Fruit fly (Drosophila melanogaster) whole organism, embryonic: ENCODE results near the gene pnt.

Experiments used
- ATbp ChIP-seq: fragments of 200-800 bp; sonication (Bioruptor generic); optimal IDR thresholded peaks from 2 replicates; lab custom pipeline; 2017; ENCODE audit warnings: missing biosample characterization, mild to moderate bottlenecking, missing genetic modification characterization, missing genetic modification reagents
- Asciz ChIP-seq: fragments of 200-800 bp; sonication (Bioruptor generic); optimal IDR thresholded peaks from 2 replicates; lab custom pipeline; 2017; ENCODE audit warnings: missing biosample characterization, mild to moderate bottlenecking, missing genetic modification characterization, missing genetic modification reagents
- CG10209 ChIP-seq: fragments of 200-800 bp; sonication (Bioruptor generic); optimal IDR thresholded peaks from 3 replicates; lab custom pipeline; 2017; ENCODE audit warnings: missing biosample characterization, mild to moderate bottlenecking, missing genetic modification characterization, missing genetic modification reagents
- CG10366 ChIP-seq: fragments of 200-800 bp; sonication (Bioruptor generic); IDR thresholded peaks from 2 replicates; pipeline ENCODE4 v1.3.6; 2022; ENCODE audit warnings: missing biosample characterization, missing genetic modification characterization
- CG11696 ChIP-seq: fragments of 200-800 bp; sonication (Bioruptor generic); IDR thresholded peaks from 2 replicates; pipeline ENCODE4 v1.3.6; 2022; ENCODE audit warnings: missing biosample characterization, missing genetic modification characterization
- CG14441 ChIP-seq: fragments of 200-800 bp; sonication (Bioruptor generic); IDR thresholded peaks from 2 replicates; pipeline ENCODE4 v1.3.6; 2022; ENCODE audit warnings: missing biosample characterization, missing genetic modification characterization
- CG14965 ChIP-seq: fragments of 200-800 bp; sonication (Bioruptor generic); optimal IDR thresholded peaks from 2 replicates; lab custom pipeline; 2016; ENCODE audit warnings: missing biosample characterization, missing genetic modification characterization, borderline replicate concordance
- CG15601 ChIP-seq: fragments of 200-800 bp; sonication (Bioruptor generic); optimal IDR thresholded peaks from 3 replicates; lab custom pipeline; 2019; ENCODE audit warnings: missing biosample characterization, mild to moderate bottlenecking, missing genetic modification characterization, moderate library complexity
- CG15696 ChIP-seq: fragments of 200-800 bp; sonication (Bioruptor generic); optimal IDR thresholded peaks from 2 replicates; lab custom pipeline; 2019; ENCODE audit warnings: missing biosample characterization, mild to moderate bottlenecking, missing genetic modification characterization, moderate library complexity
- CG18262 ChIP-seq: fragments of 200-800 bp; optimal IDR thresholded peaks from 3 replicates; lab custom pipeline; 2019; ENCODE audit warnings: missing biosample characterization, mild to moderate bottlenecking, missing genetic modification characterization, moderate library complexity
- CG18764 ChIP-seq: fragments of 200-800 bp; sonication (Bioruptor generic); optimal IDR thresholded peaks from 3 replicates; lab custom pipeline; 2016; ENCODE audit warnings: missing biosample characterization, missing genetic modification characterization
- CG2202 ChIP-seq: fragments of 200-800 bp; sonication (Bioruptor generic); optimal IDR thresholded peaks from 2 replicates; lab custom pipeline; 2018; ENCODE audit warnings: missing biosample characterization, mild to moderate bottlenecking, missing genetic modification characterization
- CG2678 ChIP-seq: fragments of 200-800 bp; sonication (Bioruptor generic); optimal IDR thresholded peaks from 3 replicates; lab custom pipeline; 2019; ENCODE audit warnings: missing biosample characterization, mild to moderate bottlenecking, missing genetic modification characterization, moderate library complexity
- CG2875 ChIP-seq: fragments of 200-800 bp; sonication (Bioruptor generic); optimal IDR thresholded peaks from 2 replicates; lab custom pipeline; 2017; ENCODE audit warnings: missing biosample characterization, mild to moderate bottlenecking, missing genetic modification characterization, missing genetic modification reagents
- CG31388 ChIP-seq: fragments of 200-800 bp; sonication (Bioruptor generic); optimal IDR thresholded peaks from 2 replicates; lab custom pipeline; 2016; ENCODE audit warnings: missing biosample characterization, missing genetic modification characterization
- CG4328 ChIP-seq: fragments of 200-800 bp; sonication (Bioruptor generic); optimal IDR thresholded peaks from 3 replicates; lab custom pipeline; 2017; ENCODE audit warnings: missing biosample characterization, missing genetic modification reagents, missing genetic modification characterization
- CG4360 ChIP-seq: fragments of 200-800 bp; sonication (Bioruptor generic); IDR thresholded peaks from 2 replicates; pipeline ENCODE4 v1.3.6; 2022; ENCODE audit warnings: missing biosample characterization, missing genetic modification characterization
- CG4707 ChIP-seq: fragments of 200-800 bp; sonication (Bioruptor generic); optimal IDR thresholded peaks from 2 replicates; lab custom pipeline; 2018; ENCODE audit warnings: missing biosample characterization, mild to moderate bottlenecking, missing genetic modification characterization, moderate library complexity
- CG5180 ChIP-seq: fragments of 200-800 bp; sonication (Bioruptor generic); optimal IDR thresholded peaks from 3 replicates; lab custom pipeline; 2017; ENCODE audit warnings: missing biosample characterization, missing genetic modification characterization, mild to moderate bottlenecking, moderate library complexity, missing genetic modification reagents
- CG7839 ChIP-seq: fragments of 200-800 bp; sonication (Bioruptor generic); optimal IDR thresholded peaks from 3 replicates; lab custom pipeline; 2018; ENCODE audit warnings: missing biosample characterization, mild to moderate bottlenecking, missing genetic modification characterization, moderate library complexity
- D19B ChIP-seq: fragments of 200-800 bp; sonication (Bioruptor generic); optimal IDR thresholded peaks from 2 replicates; lab custom pipeline; 2017; ENCODE audit warnings: missing biosample characterization, mild to moderate bottlenecking, missing genetic modification characterization
- Elba2 ChIP-seq: fragments of 200-800 bp; sonication (Bioruptor generic); optimal IDR thresholded peaks from 3 replicates; lab custom pipeline; 2016; ENCODE audit warnings: missing biosample characterization, missing genetic modification characterization
- HLHmδ ChIP-seq: fragments of 200-800 bp; sonication (Bioruptor generic); optimal IDR thresholded peaks from 2 replicates; lab custom pipeline; 2018; ENCODE audit warnings: missing biosample characterization, mild to moderate bottlenecking, missing genetic modification characterization, moderate library complexity
- Hr3 ChIP-seq: fragments of 200-800 bp; sonication (Bioruptor generic); optimal IDR thresholded peaks from 3 replicates; lab custom pipeline; 2016; ENCODE audit warnings: missing biosample characterization, missing genetic modification characterization
- Mes4 ChIP-seq: fragments of 200-800 bp; sonication (Bioruptor generic); optimal IDR thresholded peaks from 2 replicates; lab custom pipeline; 2016; ENCODE audit warnings: missing biosample characterization, missing genetic modification characterization
- Nf-YB ChIP-seq: fragments of 200-800 bp; sonication (Bioruptor generic); optimal IDR thresholded peaks from 3 replicates; lab custom pipeline; 2019; ENCODE audit warnings: missing biosample characterization, mild to moderate bottlenecking, missing genetic modification characterization, moderate library complexity
- Nf-YC ChIP-seq: fragments of 200-800 bp; optimal IDR thresholded peaks from 3 replicates; lab custom pipeline; 2019; ENCODE audit warnings: missing biosample characterization, mild to moderate bottlenecking, missing genetic modification characterization, moderate library complexity
- Sin3A ChIP-seq: fragments of >200 bp; optimal IDR thresholded peaks from 2 replicates; lab custom pipeline; 2018
- Sox100B ChIP-seq: fragments of 200-800 bp; sonication (Bioruptor generic); optimal IDR thresholded peaks from 3 replicates; lab custom pipeline; 2018; ENCODE audit warnings: missing biosample characterization, mild to moderate bottlenecking, missing genetic modification characterization
- Sox102F ChIP-seq: fragments of 200-800 bp; sonication (Bioruptor generic); optimal IDR thresholded peaks from 2 replicates; lab custom pipeline; 2018; ENCODE audit warnings: missing biosample characterization, mild to moderate bottlenecking, missing genetic modification characterization, moderate library complexity
- Ssrp ChIP-seq: fragments of 200-800 bp; sonication (Bioruptor generic); optimal IDR thresholded peaks from 2 replicates; lab custom pipeline; 2018; ENCODE audit warnings: missing biosample characterization, mild to moderate bottlenecking, missing genetic modification characterization, moderate library complexity
- Xrp1 ChIP-seq: fragments of 200-800 bp; sonication (Bioruptor generic); IDR thresholded peaks from 2 replicates; pipeline ENCODE4 v1.3.6; 2022; ENCODE audit warnings: missing biosample characterization, missing genetic modification characterization
- amos ChIP-seq: fragments of 200-800 bp; sonication (Bioruptor generic); IDR thresholded peaks from 2 replicates; pipeline ENCODE4 v1.3.6; 2022; ENCODE audit warnings: missing biosample characterization, missing genetic modification characterization; ENCODE audit not compliant: partially characterized antibody
- az2 ChIP-seq: fragments of 200-800 bp; sonication (Bioruptor generic); optimal IDR thresholded peaks from 3 replicates; lab custom pipeline; 2016; ENCODE audit warnings: missing biosample characterization, missing genetic modification characterization
- bab2 ChIP-seq: fragments of 200-800 bp; sonication (Bioruptor generic); optimal IDR thresholded peaks from 2 replicates; lab custom pipeline; 2016; ENCODE audit warnings: missing biosample characterization, missing genetic modification characterization
- fd102C ChIP-seq: fragments of 200-800 bp; sonication (Bioruptor generic); optimal IDR thresholded peaks from 2 replicates; lab custom pipeline; 2018; ENCODE audit warnings: missing biosample characterization, mild to moderate bottlenecking, missing genetic modification characterization, moderate library complexity
- fd96Cb ChIP-seq: fragments of 200-800 bp; sonication (Bioruptor generic); optimal IDR thresholded peaks from 2 replicates; lab custom pipeline; 2018; ENCODE audit warnings: missing biosample characterization, mild to moderate bottlenecking, missing genetic modification characterization, moderate library complexity
- ftz-f1 ChIP-seq: fragments of 200-800 bp; sonication (Bioruptor generic); optimal IDR thresholded peaks from 2 replicates; lab custom pipeline; 2016; ENCODE audit warnings: missing biosample characterization, missing genetic modification characterization
- gsb-n ChIP-seq: fragments of 200-800 bp; sonication (Bioruptor generic); optimal IDR thresholded peaks from 3 replicates; lab custom pipeline; 2018; ENCODE audit warnings: missing biosample characterization, mild to moderate bottlenecking, missing genetic modification characterization
- kni ChIP-seq: fragments of 200-800 bp; sonication (Bioruptor generic); optimal IDR thresholded peaks from 3 replicates; lab custom pipeline; 2017; ENCODE audit warnings: mild to moderate bottlenecking, missing biosample characterization, missing genetic modification reagents, missing genetic modification characterization
- lov ChIP-seq, 2 experiments: fragments of 200-800 bp in 1 of 2; fragments of >200 bp in 1 of 2; sonication (Bioruptor generic) in 1 of 2; IDR thresholded peaks in 1 of 2; optimal IDR thresholded peaks in 1 of 2; 2 replicates in 1 of 2; 3 replicates in 1 of 2; pipeline versions ENCODE4 v1.3.6 to Lab custom; 2017 to 2022; ENCODE audit warnings: missing biosample characterization in 1 of 2, missing genetic modification characterization in 1 of 2
- oc ChIP-seq: fragments of 200-800 bp; sonication (Bioruptor generic); optimal IDR thresholded peaks from 2 replicates; lab custom pipeline; 2018; ENCODE audit warnings: missing biosample characterization, mild to moderate bottlenecking, missing genetic modification characterization, moderate library complexity
- psq ChIP-seq: fragments of 200-800 bp; sonication (Bioruptor generic); optimal IDR thresholded peaks from 2 replicates; lab custom pipeline; 2017; ENCODE audit warnings: missing biosample characterization, missing genetic modification characterization
- pum ChIP-seq: fragments of 200-800 bp; sonication (Bioruptor generic); optimal IDR thresholded peaks from 2 replicates; lab custom pipeline; 2016; ENCODE audit warnings: missing biosample characterization, missing genetic modification characterization
- rib ChIP-seq: fragments of 200-800 bp; sonication (Bioruptor generic); IDR thresholded peaks from 2 replicates; pipeline ENCODE4 v1.3.6; 2022; ENCODE audit warnings: missing biosample characterization, missing genetic modification characterization
- sens-2 ChIP-seq: fragments of 200-800 bp; sonication (Bioruptor generic); IDR thresholded peaks from 2 replicates; pipeline ENCODE4 v1.3.6; 2022; ENCODE audit warnings: missing biosample characterization, missing genetic modification characterization
- sisA ChIP-seq: fragments of 200-800 bp; sonication (Bioruptor generic); IDR thresholded peaks from 2 replicates; pipeline ENCODE4 v1.3.6; 2022; ENCODE audit warnings: missing biosample characterization, missing genetic modification characterization
- slbo ChIP-seq: fragments of 200-800 bp; sonication (Bioruptor generic); IDR thresholded peaks from 2 replicates; pipeline ENCODE4 v1.3.6; 2022; ENCODE audit warnings: missing biosample characterization, missing genetic modification characterization
- sqz ChIP-seq: fragments of 200-800 bp; sonication (Bioruptor generic); optimal IDR thresholded peaks from 3 replicates; lab custom pipeline; 2018; ENCODE audit warnings: missing biosample characterization, mild to moderate bottlenecking, missing genetic modification characterization
- yki ChIP-seq: fragments of >200 bp; optimal IDR thresholded peaks from 3 replicates; lab custom pipeline; 2018
- zen ChIP-seq: fragments of 200-800 bp; sonication (Bioruptor generic); optimal IDR thresholded peaks from 3 replicates; lab custom pipeline; 2018; ENCODE audit warnings: missing biosample characterization, mild to moderate bottlenecking, missing genetic modification characterization, moderate library complexity

The pnt gene

DNA sequence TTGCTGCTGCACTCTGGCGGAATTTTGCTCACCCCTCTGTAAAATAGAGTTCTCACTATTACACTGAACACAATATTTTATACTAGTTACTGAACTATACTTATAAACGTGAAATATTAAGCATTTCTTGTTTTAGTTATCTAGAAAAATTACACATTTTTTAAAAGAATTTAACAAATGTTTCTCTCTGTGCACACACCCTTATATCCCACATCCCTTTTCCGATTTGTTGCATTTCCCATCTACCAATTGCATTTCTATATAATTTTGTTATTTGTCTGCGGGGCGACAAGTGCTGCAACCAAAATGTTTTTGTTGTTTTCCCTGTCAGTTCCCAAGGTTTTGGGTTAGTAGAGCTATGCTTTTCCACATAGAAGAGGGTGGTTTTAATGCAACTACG, 42.7 kb downstream of the pnt start (continued):
- TF ChIP-seq Elba2 (GFP tag; lab: Kevin White, UChicago) (no peak), yki (lab: Kevin White, UChicago) (no peak), HLHmδ (GFP tag; lab: Kevin White, UChicago) (no peak), rib (no peak), az2 (GFP tag; lab: Kevin White, UChicago) (peak; percentile 30), D19B (GFP tag; lab: Kevin White, UChicago) (no peak), pum (GFP tag; lab: Kevin White, UChicago) (no peak), Mes4 (GFP tag; lab: Kevin White, UChicago) (peak; percentile 39), amos (GFP tag; lab: Robert Waterston, UW) (no peak), CG31388 (no peak), Ssrp (tag; lab: Kevin White, UChicago) (peak; percentile 12), CG4328 (GFP tag; lab: Kevin White, UChicago) (no peak), slbo (GFP tag; lab: Robert Waterston, UW) (no peak), Hr3 (GFP tag; lab: Kevin White, UChicago) (no peak), fd96Cb (peak; percentile 23), gsb-n (peak; percentile 42), Nf-YC (tag; lab: Kevin White, UChicago) (no peak), sisA (GFP tag; lab: Robert Waterston, UW) (no peak), ftz-f1 (GFP tag; lab: Kevin White, UChicago) (no peak), CG5180 (no peak), Sin3A (lab: Kevin White, UChicago) (no peak), CG14965 (no peak)

- no peak for TF ChIP-seq sens-2 (GFP tag; lab: Robert Waterston, UW)
- peak; percentile 18 for TF ChIP-seq CG2875
- no peak for TF ChIP-seq CG4328 (GFP tag; lab: Kevin White, UChicago)
- peak; percentile 3 for TF ChIP-seq CG4707 (GFP tag; lab: Kevin White, UChicago)
- TF ChIP-seq lov (optimal IDR thresholded peaks at IDR 0.05; lab: Kevin White, UChicago): no peak
- 0 out of 3 replicates have a peak, but pooled peaks have one; percentile 18 for TF ChIP-seq lov (GFP tag; IDR thresholded peaks at IDR 0.05; lab: Robert Waterston, UW)
- TF ChIP-seq sqz (GFP tag; lab: Kevin White, UChicago): peak; percentile 30
- TF ChIP-seq CG18262 (tag; lab: Kevin White, UChicago): peak; percentile 20
- TF ChIP-seq Sox100B: no peak
- peak; percentile 4 for TF ChIP-seq CG10209 (GFP tag; lab: Kevin White, UChicago)
- peak; percentile 12 for TF ChIP-seq kni (GFP tag; lab: Kevin White, UChicago)
- TF ChIP-seq fd102C: peak; percentile 38
- TF ChIP-seq CG15696 (tag; lab: Kevin White, UChicago): peak; percentile 9
- peak; percentile 38 for TF ChIP-seq Asciz
- peak; percentile 19; the same call in 1 of the 2 replicates for TF ChIP-seq CG4360 (GFP tag; lab: Robert Waterston, UW)
- no peak for TF ChIP-seq CG11696
- peak; percentile 2 for TF ChIP-seq Nf-YB
- TF ChIP-seq Sox102F (GFP tag; lab: Kevin White, UChicago): no peak
- no peak for TF ChIP-seq zen
- TF ChIP-seq psq (GFP tag; lab: Kevin White, UChicago): no peak
- TF ChIP-seq CG18764 (GFP tag; lab: Kevin White, UChicago): no peak
- TF ChIP-seq bab2 (GFP tag; lab: Kevin White, UChicago): peak; percentile 1
- TF ChIP-seq CG7839 (tag; lab: Kevin White, UChicago): no peak
- TF ChIP-seq CG10366 (GFP tag; lab: Robert Waterston, UW): no peak
- peak; percentile 1 for TF ChIP-seq oc (tag; lab: Kevin White, UChicago)
- TF ChIP-seq CG14441 (GFP tag; lab: Robert Waterston, UW): no peak
- TF ChIP-seq ATbp (GFP tag; lab: Kevin White, UChicago): peak; percentile 37
- TF ChIP-seq Xrp1 (GFP tag; lab: Robert Waterston, UW): peak; percentile 50
- TF ChIP-seq CG2678: peak; percentile 4
- peak; percentile 17 for TF ChIP-seq CG2202
- TF ChIP-seq CG15601 (tag; lab: Kevin White, UChicago): peak; percentile 37
Observed at dm6 chr3R:23302178-23302577, 43.8 kb downstream of the pnt start.
